Fruit fly (Drosophila melanogaster) whole organism, embryonic: ENCODE results near the gene asun.
A peak's percentile ranks its signal among the peaks of the same experiment; 100 is the strongest.

Experiments used
- Bgb ChIP-seq: fragments of 200-800 bp; sonication (Bioruptor generic); IDR thresholded peaks from 2 replicates; pipeline ENCODE4 v1.3.6; 2022; ENCODE audit warnings: missing biosample characterization, missing genetic modification characterization; ENCODE audit not compliant: partially characterized antibody
- CG10431 ChIP-seq: fragments of 200-800 bp; sonication (Bioruptor generic); optimal IDR thresholded peaks from 3 replicates; lab custom pipeline; 2018; ENCODE audit warnings: missing biosample characterization, mild to moderate bottlenecking, missing genetic modification characterization
- CG11456 ChIP-seq: fragments of 200-800 bp; sonication (Bioruptor generic); IDR thresholded peaks from 3 replicates; pipeline ENCODE4 v1.3.6; 2022; ENCODE audit warnings: missing biosample characterization, missing genetic modification characterization
- CG12769 ChIP-seq: fragments of 200-800 bp; sonication (Bioruptor generic); optimal IDR thresholded peaks from 2 replicates; lab custom pipeline; 2019; ENCODE audit warnings: missing biosample characterization, mild to moderate bottlenecking, missing genetic modification characterization, moderate library complexity
- CG13287 ChIP-seq: fragments of 200-800 bp; sonication (Bioruptor generic); IDR thresholded peaks from 2 replicates; pipeline ENCODE4 v1.3.6; 2022; ENCODE audit warnings: missing biosample characterization, missing genetic modification characterization; ENCODE audit not compliant: partially characterized antibody
- CG15011 ChIP-seq: fragments of 200-800 bp; sonication (Bioruptor generic); optimal IDR thresholded peaks from 3 replicates; lab custom pipeline; 2018; ENCODE audit warnings: missing biosample characterization, mild to moderate bottlenecking, missing genetic modification characterization
- CG15696 ChIP-seq: fragments of 200-800 bp; sonication (Bioruptor generic); optimal IDR thresholded peaks from 2 replicates; lab custom pipeline; 2019; ENCODE audit warnings: missing biosample characterization, mild to moderate bottlenecking, missing genetic modification characterization, moderate library complexity
- CG1602 ChIP-seq: fragments of 200-800 bp; sonication (Bioruptor generic); optimal IDR thresholded peaks from 3 replicates; lab custom pipeline; 2016; ENCODE audit warnings: missing biosample characterization, missing genetic modification characterization
- CG2678 ChIP-seq: fragments of 200-800 bp; sonication (Bioruptor generic); optimal IDR thresholded peaks from 3 replicates; lab custom pipeline; 2019; ENCODE audit warnings: missing biosample characterization, mild to moderate bottlenecking, missing genetic modification characterization, moderate library complexity
- CG3163 ChIP-seq: fragments of 200-800 bp; sonication (Bioruptor generic); optimal IDR thresholded peaks from 3 replicates; lab custom pipeline; 2016; ENCODE audit warnings: missing biosample characterization, missing genetic modification characterization
- CG34376 ChIP-seq: fragments of 200-800 bp; sonication (Bioruptor generic); optimal IDR thresholded peaks from 2 replicates; lab custom pipeline; 2018; ENCODE audit warnings: missing biosample characterization, mild to moderate bottlenecking, missing genetic modification characterization
- CG3995 ChIP-seq: fragments of 200-800 bp; sonication (Bioruptor generic); optimal IDR thresholded peaks from 3 replicates; lab custom pipeline; 2016; ENCODE audit warnings: missing biosample characterization, missing genetic modification characterization
- CG4360 ChIP-seq: fragments of 200-800 bp; sonication (Bioruptor generic); IDR thresholded peaks from 2 replicates; pipeline ENCODE4 v1.3.6; 2022; ENCODE audit warnings: missing biosample characterization, missing genetic modification characterization
- CG4617 ChIP-seq: fragments of 200-800 bp; sonication (Bioruptor generic); optimal IDR thresholded peaks from 3 replicates; lab custom pipeline; 2016; ENCODE audit warnings: missing biosample characterization, missing genetic modification characterization, borderline replicate concordance
- CG6175 ChIP-seq: fragments of 200-800 bp; sonication (Bioruptor generic); IDR thresholded peaks from 3 replicates; pipeline ENCODE4 v1.3.6; 2022; ENCODE audit warnings: missing biosample characterization, missing genetic modification characterization
- CG6272 ChIP-seq: fragments of 200-800 bp; sonication (Bioruptor generic); IDR thresholded peaks from 2 replicates; pipeline ENCODE4 v1.3.6; 2022; ENCODE audit warnings: missing biosample characterization, missing genetic modification characterization
- CG8290 ChIP-seq, 3 experiments: fragments of 200-800 bp; sonication (Bioruptor generic); optimal IDR thresholded peaks; 2 replicates each; lab custom pipeline; 2016 to 2019; ENCODE audit warnings: missing biosample characterization in 3 of 3, missing genetic modification characterization in 3 of 3, mild to moderate bottlenecking in 2 of 3, moderate library complexity in 1 of 3
- CG9797 ChIP-seq: fragments of 200-800 bp; sonication (Bioruptor generic); optimal IDR thresholded peaks from 3 replicates; lab custom pipeline; 2018; ENCODE audit warnings: missing biosample characterization, mild to moderate bottlenecking, missing genetic modification characterization
- Dll ChIP-seq: fragments of 200-800 bp; sonication (Bioruptor generic); IDR thresholded peaks from 4 replicates; pipeline ENCODE4 v1.3.6; 2022; ENCODE audit warnings: missing biosample characterization, missing genetic modification characterization; ENCODE audit not compliant: partially characterized antibody
- Ets65A ChIP-seq: fragments of 200-800 bp; sonication (Bioruptor generic); peaks from one replicate; lab custom pipeline; 2016; ENCODE audit warnings: missing biosample characterization, missing genetic modification characterization
- Ets97D ChIP-seq: fragments of 200-800 bp; sonication (Bioruptor generic); optimal IDR thresholded peaks from 3 replicates; lab custom pipeline; 2016; ENCODE audit warnings: missing biosample characterization, missing genetic modification characterization
- Fer1 ChIP-seq: fragments of 200-800 bp; sonication (Bioruptor generic); optimal IDR thresholded peaks from 2 replicates; lab custom pipeline; 2017; ENCODE audit warnings: missing biosample characterization, mild to moderate bottlenecking, missing genetic modification characterization
- HLH54F ChIP-seq: fragments of 200-800 bp; sonication (Bioruptor generic); optimal IDR thresholded peaks from 3 replicates; lab custom pipeline; 2016; ENCODE audit warnings: missing biosample characterization, missing genetic modification characterization
- Hr78 ChIP-seq, 2 experiments: fragments of 200-800 bp in 1 of 2; fragments of >200 bp in 1 of 2; sonication (Bioruptor generic) in 1 of 2; optimal IDR thresholded peaks; 2 replicates each; lab custom pipeline; 2017 to 2019; ENCODE audit warnings: missing biosample characterization in 2 of 2, missing genetic modification characterization in 2 of 2, mild to moderate bottlenecking in 1 of 2, moderate library complexity in 1 of 2
- Myb ChIP-seq: fragments of 200-800 bp; sonication (Bioruptor generic); optimal IDR thresholded peaks from 2 replicates; lab custom pipeline; 2016; ENCODE audit warnings: missing biosample characterization, missing genetic modification characterization
- Scr ChIP-seq: fragments of 200-800 bp; sonication (Bioruptor generic); IDR thresholded peaks from 2 replicates; pipeline ENCODE4 v1.3.6; 2022; ENCODE audit warnings: missing biosample characterization, missing genetic modification characterization; ENCODE audit not compliant: partially characterized antibody
- Sry-β ChIP-seq: fragments of 200-800 bp; sonication (Bioruptor generic); optimal IDR thresholded peaks from 2 replicates; lab custom pipeline; 2018; ENCODE audit warnings: missing biosample characterization, mild to moderate bottlenecking, missing genetic modification characterization, moderate library complexity
- bcd ChIP-seq: fragments of 200-800 bp; sonication (Bioruptor generic); optimal IDR thresholded peaks from 2 replicates; lab custom pipeline; 2017; ENCODE audit warnings: missing biosample characterization, mild to moderate bottlenecking, missing genetic modification characterization
- bowl ChIP-seq: fragments of 200-800 bp; sonication (Bioruptor generic); IDR thresholded peaks from 2 replicates; pipeline ENCODE4 v1.3.6; 2022; ENCODE audit warnings: missing biosample characterization, missing genetic modification characterization
- chm ChIP-seq: fragments of 200-800 bp; sonication (Bioruptor generic); IDR thresholded peaks from 2 replicates; pipeline ENCODE4 v1.3.6; 2022; ENCODE audit warnings: missing biosample characterization, missing genetic modification characterization
- danr ChIP-seq: fragments of 200-800 bp; sonication (Bioruptor generic); IDR thresholded peaks from 2 replicates; pipeline ENCODE4 v1.3.6; 2022; ENCODE audit warnings: missing biosample characterization, missing genetic modification characterization
- dpn ChIP-seq, 2 experiments: fragments of 200-800 bp; sonication (Bioruptor generic); optimal IDR thresholded peaks; 3 replicates each; lab custom pipeline; 2016; ENCODE audit warnings: missing biosample characterization in 2 of 2, missing genetic modification characterization in 2 of 2
- hkb ChIP-seq, 2 experiments: fragments of 200-800 bp in 1 of 2; fragments of >200 bp in 1 of 2; sonication (Bioruptor generic) in 1 of 2; IDR thresholded peaks in 1 of 2; optimal IDR thresholded peaks in 1 of 2; 2 replicates each; pipeline versions ENCODE4 v1.3.6 to Lab custom; 2017 to 2022; ENCODE audit warnings: missing biosample characterization in 1 of 2, missing genetic modification characterization in 1 of 2
- knrl ChIP-seq: fragments of 200-800 bp; sonication (Bioruptor generic); IDR thresholded peaks from 3 replicates; pipeline ENCODE4 v1.3.6; 2022; ENCODE audit warnings: missing biosample characterization, missing genetic modification characterization; ENCODE audit not compliant: partially characterized antibody
- nau ChIP-seq: fragments of 200-800 bp; sonication (Bioruptor generic); optimal IDR thresholded peaks from 3 replicates; lab custom pipeline; 2017; ENCODE audit warnings: missing biosample characterization, mild to moderate bottlenecking, missing genetic modification characterization, missing genetic modification reagents
- nerfin-2 ChIP-seq: fragments of 200-800 bp; sonication (Bioruptor generic); IDR thresholded peaks from 2 replicates; pipeline ENCODE4 v1.3.6; 2022; ENCODE audit warnings: missing biosample characterization, missing genetic modification characterization; ENCODE audit not compliant: partially characterized antibody
- odd ChIP-seq: fragments of 200-800 bp; sonication (Bioruptor generic); optimal IDR thresholded peaks from 2 replicates; lab custom pipeline; 2017; ENCODE audit warnings: missing biosample characterization, mild to moderate bottlenecking, missing genetic modification characterization
- repo ChIP-seq: fragments of 200-800 bp; sonication (Bioruptor generic); optimal IDR thresholded peaks from 2 replicates; lab custom pipeline; 2016; ENCODE audit warnings: missing biosample characterization, missing genetic modification characterization
- scrt ChIP-seq: fragments of 200-800 bp; sonication (Bioruptor generic); optimal IDR thresholded peaks from 2 replicates; lab custom pipeline; 2018; ENCODE audit warnings: missing biosample characterization, mild to moderate bottlenecking, missing genetic modification characterization, moderate library complexity
- sima ChIP-seq: fragments of 200-800 bp; sonication (Bioruptor generic); optimal IDR thresholded peaks from 2 replicates; lab custom pipeline; 2016; ENCODE audit warnings: missing biosample characterization, missing genetic modification characterization
- stc ChIP-seq: fragments of 200-800 bp; sonication (Bioruptor generic); IDR thresholded peaks from 2 replicates; pipeline ENCODE4 v1.3.6; 2022; ENCODE audit warnings: missing biosample characterization, missing genetic modification characterization
- stwl ChIP-seq: fragments of 200-800 bp; sonication (Bioruptor generic); optimal IDR thresholded peaks from 3 replicates; lab custom pipeline; 2018; ENCODE audit warnings: missing biosample characterization, mild to moderate bottlenecking, missing genetic modification characterization, moderate library complexity
- tin ChIP-seq: fragments of 200-800 bp; sonication (Bioruptor generic); optimal IDR thresholded peaks from 3 replicates; lab custom pipeline; 2016; ENCODE audit warnings: missing biosample characterization, missing genetic modification characterization
- wek ChIP-seq: fragments of 200-800 bp; sonication (Bioruptor generic); optimal IDR thresholded peaks from 3 replicates; lab custom pipeline; 2018; ENCODE audit warnings: missing biosample characterization, mild to moderate bottlenecking, missing genetic modification characterization, moderate library complexity

The asun gene

dm6 chr3R:16295513-16296123 is 31.5 kb downstream of the asun start:
- peak; percentile 81 for TF ChIP-seq stwl (tag; lab: Kevin White, UChicago)
- TF ChIP-seq Sry-β = no peak
- no peak for TF ChIP-seq nerfin-2
- peak; percentile 53 for TF ChIP-seq CG8290 (GFP tag; optimal IDR thresholded peaks at IDR 0.05; lab: Kevin White, UChicago)
- peak in 1 of 2 experiments; percentile 58 for TF ChIP-seq CG8290 (tag; optimal IDR thresholded peaks at IDR 0.05; lab: Kevin White, UChicago)
- TF ChIP-seq CG1602 (GFP tag; lab: Kevin White, UChicago) = no peak
- TF ChIP-seq Ets65A (GFP tag; lab: Kevin White, UChicago) = peak; percentile 78
- TF ChIP-seq CG10431 (GFP tag; lab: Kevin White, UChicago) = no peak

- TF ChIP-seq danr (GFP tag; lab: Robert Waterston, UW) (no peak), bcd (GFP tag; lab: Kevin White, UChicago) (no peak), dpn (GFP tag; optimal IDR thresholded peaks at IDR 0.05; lab: Kevin White, UChicago) (no peak), sima (GFP tag; lab: Kevin White, UChicago) (no peak), CG15011 (no peak), CG2678 (tag; lab: Kevin White, UChicago) (no peak), nerfin-2 (no peak), CG4617 (no peak), repo (GFP tag; lab: Kevin White, UChicago) (no peak), CG15696 (tag; lab: Kevin White, UChicago) (no peak), odd (GFP tag; lab: Kevin White, UChicago) (no peak), CG11456 (GFP tag; lab: Robert Waterston, UW) (no peak), CG3163 (peak; percentile 30), stc (GFP tag; lab: Robert Waterston, UW) (0 out of 2 replicates have a peak, but pooled peaks have one; percentile 25), chm (GFP tag; lab: Robert Waterston, UW) (no peak), CG3995 (peak; percentile 61), wek (GFP tag; lab: Kevin White, UChicago) (no peak), CG12769 (tag; lab: Kevin White, UChicago) (peak; percentile 62), Hr78 (GFP tag; optimal IDR thresholded peaks at IDR 0.05; lab: Kevin White, UChicago) (peak in 1 of 2 experiments; percentile 1), Bgb (GFP tag; lab: Robert Waterston, UW) (peak; percentile 27; the same call in 1 of the 2 replicates), Myb (GFP tag; lab: Kevin White, UChicago) (peak; percentile 61), CG4360 (GFP tag; lab: Robert Waterston, UW) (no peak), CG34376 (peak; percentile 37), hkb (optimal IDR thresholded peaks at IDR 0.05; lab: Kevin White, UChicago) (peak; percentile 28), hkb (GFP tag; IDR thresholded peaks at IDR 0.05; lab: Robert Waterston, UW) (no peak), CG9797 (no peak), CG6272 (GFP tag; lab: Robert Waterston, UW) (no peak), Fer1 (peak; percentile 29), stwl (tag; lab: Kevin White, UChicago) (peak; percentile 47), HLH54F (GFP tag; lab: Kevin White, UChicago) (no peak), scrt (GFP tag; lab: Kevin White, UChicago) (no peak), Scr (GFP tag; lab: Robert Waterston, UW) (0 out of 2 replicates have a peak, but pooled peaks have one; percentile 7), knrl (no peak), nau (GFP tag; lab: Kevin White, UChicago) (no peak), CG13287 (peak; percentile 26; the same call in 1 of the 2 replicates), bowl (no peak), tin (GFP tag; lab: Kevin White, UChicago) (no peak), CG6175 (no peak), Dll (GFP tag; lab: Robert Waterston, UW) (no peak), Ets97D (GFP tag; lab: Kevin White, UChicago) (peak; percentile 59)
Observed at dm6 chr3R:16305185-16305989, 41.3 kb downstream of the asun start, which contains the start of gene Zip89B. TSS of gene Zip89B (plus strand) at chr3R:16305758.
